1 fruit fly cellular context compared by ENCODE assay signal in genomic region chr3L:21060189-21061070, dm6.
TF ChIP-seq lines count a peak whose summit lies in the region.

No protein-coding gene starts in this region.

TF ChIP-seq in whole organism, embryonic, 481 proteins besides CTCF, POLR2A, EP300 and RAD21 (continued from another document):
- TF ChIP-seq abd-A (tag; optimal IDR thresholded peaks at IDR 0.05; lab: Kevin White, UChicago), result no peak
- no peak for TF ChIP-seq Hr3 (GFP tag; optimal IDR thresholded peaks at IDR 0.05; lab: Kevin White, UChicago)
- no peak for TF ChIP-seq CG6813 (GFP tag; optimal IDR thresholded peaks at IDR 0.05; lab: Kevin White, UChicago)
- no peak for TF ChIP-seq CG18619 (GFP tag; optimal IDR thresholded peaks at IDR 0.05; lab: Kevin White, UChicago)
- TF ChIP-seq slbo (GFP tag; IDR thresholded peaks at IDR 0.05; lab: Robert Waterston, UW), result no peak
- no peak for TF ChIP-seq ase (GFP tag; IDR thresholded peaks at IDR 0.05; lab: Robert Waterston, UW)
- TF ChIP-seq CG8765 (GFP tag; IDR thresholded peaks at IDR 0.05; lab: Robert Waterston, UW), result no peak
- no peak for TF ChIP-seq Aef1 (GFP tag; IDR thresholded peaks at IDR 0.05; lab: Robert Waterston, UW)
- no peak for TF ChIP-seq CG13123 (GFP tag; optimal IDR thresholded peaks at IDR 0.05; lab: Kevin White, UChicago)
- peak; percentile 55 to 64 for TF ChIP-seq Trl (optimal IDR thresholded peaks at IDR 0.05; lab: Kevin White, UChicago)
- TF ChIP-seq Trl (GFP tag; optimal IDR thresholded peaks at IDR 0.05; lab: Kevin White, UChicago), result no peak
- TF ChIP-seq hth (optimal IDR thresholded peaks at IDR 0.05; lab: Kevin White, UChicago), result no peak
- TF ChIP-seq shn (GFP tag; optimal IDR thresholded peaks at IDR 0.05; lab: Kevin White, UChicago), result no peak
- no peak for TF ChIP-seq CG30020 (tag; optimal IDR thresholded peaks at IDR 0.05; lab: Kevin White, UChicago)
- TF ChIP-seq Bgb (GFP tag; IDR thresholded peaks at IDR 0.05; lab: Robert Waterston, UW; ENCODE audit: partially characterized antibody), result no peak
- TF ChIP-seq CG1602 (GFP tag; optimal IDR thresholded peaks at IDR 0.05; lab: Kevin White, UChicago), result no peak
- no peak for TF ChIP-seq CG32772 (GFP tag; IDR thresholded peaks at IDR 0.05; lab: Robert Waterston, UW)
- TF ChIP-seq ro (GFP tag; IDR thresholded peaks at IDR 0.05; lab: Robert Waterston, UW), result no peak
- no peak for TF ChIP-seq eyg (GFP tag; optimal IDR thresholded peaks at IDR 0.05; lab: Kevin White, UChicago)
- TF ChIP-seq sob (GFP tag; IDR thresholded peaks at IDR 0.05; lab: Robert Waterston, UW), result no peak
- TF ChIP-seq emc (GFP tag; optimal IDR thresholded peaks at IDR 0.05; lab: Kevin White, UChicago), result no peak
- no peak for TF ChIP-seq pnt (GFP tag; optimal IDR thresholded peaks at IDR 0.05; lab: Kevin White, UChicago)
- no peak for TF ChIP-seq Bdp1 (GFP tag; optimal IDR thresholded peaks at IDR 0.05; lab: Kevin White, UChicago)
- TF ChIP-seq Dll (GFP tag; IDR thresholded peaks at IDR 0.05; lab: Robert Waterston, UW; ENCODE audit: partially characterized antibody), result no peak
- TF ChIP-seq btn (GFP tag; optimal IDR thresholded peaks at IDR 0.05; lab: Kevin White, UChicago), result no peak
- TF ChIP-seq Hr51 (GFP tag; optimal IDR thresholded peaks at IDR 0.05; lab: Kevin White, UChicago), result peak in 1 of 2 experiments; percentile 44
- peak; percentile 26 for TF ChIP-seq D19A (tag; optimal IDR thresholded peaks at IDR 0.05; lab: Kevin White, UChicago)
- TF ChIP-seq CG11093 (GFP tag; IDR thresholded peaks at IDR 0.05; lab: Robert Waterston, UW), result no peak
- no peak for TF ChIP-seq pb (GFP tag; optimal IDR thresholded peaks at IDR 0.05; lab: Kevin White, UChicago)
- no peak for TF ChIP-seq vfl (GFP tag; optimal IDR thresholded peaks at IDR 0.05; lab: Kevin White, UChicago)
- TF ChIP-seq otp (GFP tag; IDR thresholded peaks at IDR 0.05; lab: Robert Waterston, UW), result no peak
- no peak for TF ChIP-seq lilli (GFP tag; optimal IDR thresholded peaks at IDR 0.05; lab: Kevin White, UChicago)
- TF ChIP-seq usp (GFP tag; optimal IDR thresholded peaks at IDR 0.05; lab: Kevin White, UChicago), result no peak
- no peak for TF ChIP-seq crp (GFP tag; optimal IDR thresholded peaks at IDR 0.05; lab: Kevin White, UChicago)
